Worm (Caenorhabditis elegans) whole organism, midembryonic: Measurements from ENCODE around the gene sbds-1.

Experiments used
- T22C8.4 ChIP-seq: fragments of 200-800 bp; sonication (Bioruptor generic); IDR thresholded peaks from 2 replicates; pipeline ENCODE4 v1.3.6; 2022; ENCODE audit warnings: missing genetic modification characterization, missing compliant biosample characterization
- flt-1 ChIP-seq: fragments of 200-800 bp; sonication (Bioruptor generic); IDR thresholded peaks from 2 replicates; pipeline ENCODE4 v1.3.6; 2022; ENCODE audit warnings: missing genetic modification characterization, missing compliant biosample characterization
- ztf-29 ChIP-seq: fragments of 200-800 bp; sonication (Bioruptor generic); IDR thresholded peaks from 2 replicates; pipeline ENCODE4 v1.3.6; 2022; ENCODE audit warnings: missing genetic modification reagents, missing genetic modification characterization, missing compliant biosample characterization

- TF ChIP-seq T22C8.4 (GFP tag; lab: Robert Waterston, UW) (no peak), flt-1 (no peak), ztf-29 (no peak)
These were observed 12.1 kb downstream of the sbds-1 start for ce11 chrIII:626091-626490.
